Worm (Caenorhabditis elegans) whole organism, L3 larva: ENCODE results near the gene B0432.14.

ENCODE experiments used
- R02D3.7 ChIP-seq: fragments of 150-350 bp; optimal IDR thresholded peaks from 2 replicates; lab custom pipeline; 2014; ENCODE audit warnings: missing biosample characterization, missing genetic modification characterization
- ZK546.5 ChIP-seq: sonication (generic microtip); optimal IDR thresholded peaks from 2 replicates; lab custom pipeline; 2017; ENCODE audit warnings: missing biosample characterization, missing genetic modification characterization
- aly-2 ChIP-seq: fragments of 150-350 bp; optimal IDR thresholded peaks from 2 replicates; lab custom pipeline; 2014; ENCODE audit warnings: missing biosample characterization, missing genetic modification characterization
- ama-1 ChIP-seq: fragments of 150-350 bp; optimal IDR thresholded peaks from 2 replicates; lab custom pipeline; 2018
- ceh-16 ChIP-seq: sonication (generic microtip); optimal IDR thresholded peaks from 2 replicates; lab custom pipeline; 2017; ENCODE audit warnings: missing biosample characterization, missing genetic modification characterization
- ceh-28 ChIP-seq: fragments of 150-350 bp; optimal IDR thresholded peaks from 2 replicates; lab custom pipeline; 2014; ENCODE audit warnings: missing biosample characterization, missing genetic modification reagents, missing genetic modification characterization
- ceh-82 ChIP-seq: fragments of 150-350 bp; optimal IDR thresholded peaks from 2 replicates; lab custom pipeline; 2014; ENCODE audit warnings: missing biosample characterization, missing genetic modification characterization
- ceh-9 ChIP-seq: sonication (generic microtip); optimal IDR thresholded peaks from 2 replicates; lab custom pipeline; 2018; ENCODE audit warnings: missing biosample characterization, missing genetic modification characterization
- daf-12 ChIP-seq: fragments of 150-350 bp; optimal IDR thresholded peaks from 2 replicates; lab custom pipeline; 2014; ENCODE audit warnings: missing biosample characterization, missing genetic modification reagents, missing genetic modification characterization
- egl-27 ChIP-seq: sonication (generic microtip); optimal IDR thresholded peaks from 4 replicates; lab custom pipeline; 2017; ENCODE audit warnings: missing biosample characterization, missing genetic modification reagents, missing genetic modification characterization
- egl-5 ChIP-seq: fragments of 150-350 bp; optimal IDR thresholded peaks from 2 replicates; lab custom pipeline; 2017; ENCODE audit warnings: missing biosample characterization, missing genetic modification reagents, missing genetic modification characterization, inconsistent platforms
- elt-1 ChIP-seq: fragments of 150-350 bp; optimal IDR thresholded peaks from 2 replicates; lab custom pipeline; 2014; ENCODE audit warnings: missing biosample characterization, missing genetic modification characterization
- elt-2 ChIP-seq: sonication (generic microtip); optimal IDR thresholded peaks from 2 replicates; lab custom pipeline; 2016; ENCODE audit warnings: missing genetic modification reagents, mild to moderate bottlenecking, missing genetic modification characterization, missing compliant biosample characterization
- elt-3 ChIP-seq, 3 experiments: fragments of 150-350 bp in 1 of 3; sonication (generic microtip) in 2 of 3; optimal IDR thresholded peaks; 2 replicates in 2 of 3; 4 replicates in 1 of 3; lab custom pipeline; 2014 to 2017; ENCODE audit warnings: missing biosample characterization in 3 of 3, missing genetic modification characterization in 3 of 3
- eor-1 ChIP-seq, 2 experiments: fragments of 150-350 bp; optimal IDR thresholded peaks; 2 replicates each; lab custom pipeline; 2014 to 2018; ENCODE audit warnings: missing biosample characterization in 2 of 2, missing genetic modification characterization in 2 of 2
- fkh-10 ChIP-seq: sonication (generic microtip); optimal IDR thresholded peaks from 2 replicates; lab custom pipeline; 2017; ENCODE audit warnings: missing biosample characterization, missing genetic modification reagents, missing genetic modification characterization
- fkh-2 ChIP-seq: fragments of 150-350 bp; optimal IDR thresholded peaks from 2 replicates; lab custom pipeline; 2014; ENCODE audit warnings: missing biosample characterization, missing genetic modification reagents, missing genetic modification characterization
- fos-1 ChIP-seq: fragments of 150-350 bp; optimal IDR thresholded peaks from 2 replicates; lab custom pipeline; 2014; ENCODE audit warnings: missing biosample characterization, missing genetic modification characterization
- hmg-11 ChIP-seq: sonication (generic microtip); optimal IDR thresholded peaks from 2 replicates; lab custom pipeline; 2016; ENCODE audit warnings: missing genetic modification characterization, missing compliant biosample characterization
- jun-1 ChIP-seq: fragments of 150-350 bp; optimal IDR thresholded peaks from 2 replicates; lab custom pipeline; 2014; ENCODE audit warnings: missing biosample characterization, missing genetic modification reagents, missing genetic modification characterization
- lin-15B ChIP-seq: fragments of 150-350 bp; optimal IDR thresholded peaks from 2 replicates; lab custom pipeline; 2014; ENCODE audit warnings: missing biosample characterization, missing genetic modification characterization
- lin-39 ChIP-seq: fragments of 150-350 bp; optimal IDR thresholded peaks from 2 replicates; lab custom pipeline; 2018; ENCODE audit warnings: missing biosample characterization, missing genetic modification reagents, missing genetic modification characterization
- lsy-12 ChIP-seq: sonication (generic microtip); optimal IDR thresholded peaks from 2 replicates; lab custom pipeline; 2016; ENCODE audit warnings: mild to moderate bottlenecking, missing genetic modification characterization, missing compliant biosample characterization
- mdl-1 ChIP-seq: fragments of 150-350 bp; optimal IDR thresholded peaks from 2 replicates; lab custom pipeline; 2014; ENCODE audit warnings: missing biosample characterization, missing genetic modification characterization
- mml-1 ChIP-seq: fragments of 150-350 bp; sonication (generic microtip); optimal IDR thresholded peaks from 3 replicates; lab custom pipeline; 2014; ENCODE audit warnings: missing biosample characterization, missing genetic modification characterization
- nfya-1 ChIP-seq: sonication (generic microtip); optimal IDR thresholded peaks from 2 replicates; lab custom pipeline; 2017; ENCODE audit warnings: missing genetic modification characterization, mild to moderate bottlenecking, missing compliant biosample characterization, antibody characterized with exemption, moderate library complexity; ENCODE audit not compliant: insufficient read depth
- nhr-11 ChIP-seq: fragments of 150-350 bp; optimal IDR thresholded peaks from 2 replicates; lab custom pipeline; 2014; ENCODE audit warnings: missing biosample characterization, missing genetic modification characterization
- nhr-12 ChIP-seq: fragments of 150-350 bp; optimal IDR thresholded peaks from 2 replicates; lab custom pipeline; 2014; ENCODE audit warnings: missing biosample characterization, missing genetic modification characterization
- nhr-23 ChIP-seq: fragments of 150-350 bp; optimal IDR thresholded peaks from 2 replicates; lab custom pipeline; 2014; ENCODE audit warnings: missing biosample characterization, missing genetic modification reagents, missing genetic modification characterization
- nhr-237 ChIP-seq: fragments of 150-350 bp; optimal IDR thresholded peaks from 2 replicates; lab custom pipeline; 2014; ENCODE audit warnings: missing biosample characterization, missing genetic modification characterization
- nhr-25 ChIP-seq: sonication (generic microtip); optimal IDR thresholded peaks from 2 replicates; lab custom pipeline; 2017; ENCODE audit warnings: missing biosample characterization, missing genetic modification characterization
- nhr-28 ChIP-seq: fragments of 150-350 bp; optimal IDR thresholded peaks from 2 replicates; lab custom pipeline; 2014; ENCODE audit warnings: missing biosample characterization, missing genetic modification characterization
- nhr-43 ChIP-seq: sonication (generic microtip); optimal IDR thresholded peaks from 2 replicates; lab custom pipeline; 2016; ENCODE audit warnings: mild to moderate bottlenecking, missing genetic modification characterization, missing compliant biosample characterization; ENCODE audit not compliant: poor library complexity, severe bottlenecking
- nhr-67 ChIP-seq: fragments of 150-350 bp; optimal IDR thresholded peaks from 2 replicates; lab custom pipeline; 2014; ENCODE audit warnings: missing biosample characterization, missing genetic modification characterization
- nhr-76 ChIP-seq: fragments of 150-350 bp; sonication (generic microtip); optimal IDR thresholded peaks from 5 replicates; lab custom pipeline; 2014; ENCODE audit warnings: missing biosample characterization, missing genetic modification characterization
- nhr-77 ChIP-seq: fragments of 150-350 bp; optimal IDR thresholded peaks from 2 replicates; lab custom pipeline; 2014; ENCODE audit warnings: missing biosample characterization, missing genetic modification characterization
- pha-4 ChIP-seq: fragments of 150-350 bp; optimal IDR thresholded peaks from 2 replicates; lab custom pipeline; 2014; ENCODE audit warnings: missing biosample characterization, missing genetic modification reagents, missing genetic modification characterization
- pqm-1 ChIP-seq: fragments of 150-350 bp; optimal IDR thresholded peaks from 2 replicates; lab custom pipeline; 2017; ENCODE audit warnings: missing biosample characterization, missing genetic modification characterization, inconsistent platforms
- sea-2 ChIP-seq: fragments of 150-350 bp; sonication (generic microtip); optimal IDR thresholded peaks from 4 replicates; lab custom pipeline; 2014; ENCODE audit warnings: missing biosample characterization, missing genetic modification reagents, missing genetic modification characterization
- skn-1 ChIP-seq: fragments of 150-350 bp; optimal IDR thresholded peaks from 2 replicates; lab custom pipeline; 2014; ENCODE audit warnings: missing biosample characterization, missing genetic modification characterization
- snpc-4 ChIP-seq: fragments of 150-350 bp; optimal IDR thresholded peaks from 2 replicates; lab custom pipeline; 2014; ENCODE audit warnings: missing biosample characterization, missing genetic modification characterization
- tbx-2 ChIP-seq: sonication (generic microtip); optimal IDR thresholded peaks from 2 replicates; lab custom pipeline; 2016; ENCODE audit warnings: mild to moderate bottlenecking, missing genetic modification characterization, missing compliant biosample characterization
- unc-39 ChIP-seq: sonication (generic microtip); optimal IDR thresholded peaks from 4 replicates; lab custom pipeline; 2017; ENCODE audit warnings: missing biosample characterization, missing genetic modification characterization
- unc-62 ChIP-seq: fragments of 150-350 bp; sonication (generic microtip); optimal IDR thresholded peaks from 4 replicates; lab custom pipeline; 2014; ENCODE audit warnings: missing biosample characterization, missing genetic modification reagents, missing genetic modification characterization
- zag-1 ChIP-seq: fragments of 150-350 bp; optimal IDR thresholded peaks from 2 replicates; lab custom pipeline; 2014; ENCODE audit warnings: missing biosample characterization, missing genetic modification characterization
- ztf-11 ChIP-seq: fragments of 150-350 bp; optimal IDR thresholded peaks from 2 replicates; lab custom pipeline; 2014; ENCODE audit warnings: missing biosample characterization, missing genetic modification characterization
- ztf-4 ChIP-seq: fragments of 150-350 bp; optimal IDR thresholded peaks from 2 replicates; lab custom pipeline; 2014; ENCODE audit warnings: missing biosample characterization, missing genetic modification characterization

B0432.14 gene

ce11 chrII:255124-255523, 9.0 kb upstream of the B0432.14 start:
- TF ChIP-seq snpc-4 (tag; lab: Kevin White, UChicago) (peak; percentile 95), R02D3.7 (tag; lab: Kevin White, UChicago) (peak; percentile 92), unc-39 (no peak), elt-1 (tag; lab: Kevin White, UChicago) (peak; percentile 62), elt-2 (tag; lab: Kevin White, UChicago) (peak; percentile 78), skn-1 (tag; lab: Kevin White, UChicago) (peak; percentile 90), ceh-9 (tag; lab: Kevin White, UChicago) (no peak), nhr-43 (tag; lab: Kevin White, UChicago) (peak; percentile 97), aly-2 (peak; percentile 59), ztf-11 (tag; lab: Kevin White, UChicago) (no peak), daf-12 (no peak), ama-1 (lab: Kevin White, UChicago) (peak; percentile 63), mdl-1 (no peak), nhr-25 (peak; percentile 91), ceh-82 (tag; lab: Kevin White, UChicago) (peak; percentile 92), hmg-11 (tag; lab: Kevin White, UChicago) (peak; percentile 97), nhr-23 (peak; percentile 93), lsy-12 (peak; percentile 85), pha-4 (tag; lab: Kevin White, UChicago) (peak; percentile 97), zag-1 (tag; lab: Kevin White, UChicago) (peak; percentile 19), nhr-67 (tag; lab: Kevin White, UChicago) (no peak), fkh-2 (tag; lab: Kevin White, UChicago) (no peak), nhr-237 (tag; lab: Kevin White, UChicago) (no peak), ceh-28 (tag; lab: Kevin White, UChicago) (peak; percentile 97), unc-62 (GFP tag; lab: Kevin White, UChicago) (peak; percentile 30), elt-3 (tag; optimal IDR thresholded peaks at IDR 0.05; lab: Kevin White, UChicago) (peak in 1 of 3 experiments; percentile 43), mml-1 (tag; lab: Kevin White, UChicago) (no peak), nhr-11 (tag; lab: Kevin White, UChicago) (peak; percentile 54), ceh-16 (tag; lab: Kevin White, UChicago) (peak; percentile 5), lin-15B (peak; percentile 98), ZK546.5 (tag; lab: Kevin White, UChicago) (no peak), nhr-12 (tag; lab: Kevin White, UChicago) (no peak), nhr-28 (tag; lab: Kevin White, UChicago) (no peak), pqm-1 (tag; lab: Kevin White, UChicago) (peak; percentile 99), sea-2 (GFP tag; lab: Kevin White, UChicago) (no peak), nhr-76 (tag; lab: Kevin White, UChicago) (peak; percentile 81), tbx-2 (tag; lab: Kevin White, UChicago) (peak; percentile 88), eor-1 (tag; optimal IDR thresholded peaks at IDR 0.05; lab: Kevin White, UChicago) (no peak), fkh-10 (GFP tag; lab: Kevin White, UChicago) (peak; percentile 91), ztf-4 (no peak), egl-27 (tag; lab: Kevin White, UChicago) (peak; percentile 57), nfya-1 (tag; lab: Kevin White, UChicago) (peak; percentile 93), nhr-77 (tag; lab: Kevin White, UChicago) (peak; percentile 87), egl-5 (tag; lab: Kevin White, UChicago) (peak; percentile 94), lin-39 (tag; lab: Kevin White, UChicago) (peak; percentile 93), fos-1 (no peak), jun-1 (peak; percentile 84)
